Worm (Caenorhabditis elegans): ENCODE data around the gene C35A5.11.

Gene C35A5.11

DNA sequence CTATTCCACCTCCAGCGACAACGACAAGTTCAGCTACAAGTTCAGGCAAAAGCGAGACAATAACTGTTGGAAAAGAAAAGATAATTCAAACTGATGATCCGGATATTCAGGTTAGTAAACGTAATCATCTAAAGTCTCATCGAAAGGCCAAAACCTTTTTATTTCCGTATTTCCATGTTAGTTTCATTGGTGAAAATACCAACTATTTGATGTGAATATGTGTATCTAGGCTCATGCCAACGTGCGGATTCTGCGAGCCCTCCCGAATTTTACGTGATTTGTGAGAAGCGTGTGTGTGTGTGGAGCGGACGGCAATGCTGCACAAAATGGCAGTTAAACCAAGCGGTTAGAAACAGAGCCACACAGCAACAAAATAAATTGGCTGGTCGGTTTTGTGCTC is 31.9 kb downstream of the C35A5.11 start:
- no peak for TF ChIP-seq sox-2 (GFP tag; IDR thresholded peaks at IDR 0.05)
- no peak for TF ChIP-seq ztf-16 (tag; optimal IDR thresholded peaks at IDR 0.05)
- no peak for TF ChIP-seq fkh-6 (tag; optimal IDR thresholded peaks at IDR 0.05)
- TF ChIP-seq ceh-19 (GFP tag; optimal IDR thresholded peaks at IDR 0.05) = no peak
- no peak for TF ChIP-seq rnt-1 (tag; optimal IDR thresholded peaks at IDR 0.05)
- TF ChIP-seq sox-4 (tag; optimal IDR thresholded peaks at IDR 0.05) = no peak
- TF ChIP-seq ceh-24 (tag; optimal IDR thresholded peaks at IDR 0.05) = no peak
- no peak for TF ChIP-seq elt-4 (tag; optimal IDR thresholded peaks at IDR 0.05)
- TF ChIP-seq hlh-30 (tag; optimal IDR thresholded peaks at IDR 0.05; ENCODE audit: insufficient read depth) = no peak
- TF ChIP-seq lim-6 (tag; optimal IDR thresholded peaks at IDR 0.05) = no peak
- TF ChIP-seq tbx-7 (tag; optimal IDR thresholded peaks at IDR 0.05) = no peak
- no peak for TF ChIP-seq hlh-8 (tag; optimal IDR thresholded peaks at IDR 0.05)
- TF ChIP-seq unc-42 (tag; optimal IDR thresholded peaks at IDR 0.05) = no peak
- TF ChIP-seq C08G9.2 (tag; optimal IDR thresholded peaks at IDR 0.05) = no peak
- no peak for TF ChIP-seq unc-3 (GFP tag; conservative IDR thresholded peaks at IDR 0.05)
- no peak for TF ChIP-seq unc-3 (tag; optimal IDR thresholded peaks at IDR 0.05)
- no peak for TF ChIP-seq pqm-1 (tag; optimal IDR thresholded peaks at IDR 0.05)
- TF ChIP-seq tbx-2 (tag; optimal IDR thresholded peaks at IDR 0.05) = no peak
- TF ChIP-seq ahr-1 (tag; optimal IDR thresholded peaks at IDR 0.05) = no peak
- no peak for TF ChIP-seq ceh-48 (tag; optimal IDR thresholded peaks at IDR 0.05)

DNA sequence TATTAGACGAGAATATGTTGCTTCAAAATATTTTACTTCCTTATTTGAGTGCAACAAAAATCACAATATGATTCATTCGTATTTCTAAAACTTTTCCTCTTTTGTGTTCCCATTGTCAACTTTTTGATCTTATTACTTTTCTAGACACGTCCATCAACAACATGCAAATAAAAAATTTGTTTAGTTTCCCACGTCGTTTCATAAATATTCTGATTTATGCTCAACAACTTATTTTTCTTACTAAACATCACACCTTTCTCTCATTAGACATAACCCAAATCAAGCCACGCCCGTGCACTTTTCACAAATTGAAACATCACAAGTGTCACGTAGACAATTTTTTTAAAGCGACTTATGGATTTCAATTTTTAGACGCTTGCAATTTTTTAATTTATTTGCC is 33.1 kb downstream of the C35A5.11 start:
- TF ChIP-seq nhr-11 (tag; optimal IDR thresholded peaks at IDR 0.05) (no peak), ceh-34 (tag; optimal IDR thresholded peaks at IDR 0.05) (no peak), ceh-30 (tag; optimal IDR thresholded peaks at IDR 0.05) (no peak), hlh-15 (tag; optimal IDR thresholded peaks at IDR 0.05) (no peak), fkh-6 (tag; optimal IDR thresholded peaks at IDR 0.05) (no peak), ahr-1 (tag; optimal IDR thresholded peaks at IDR 0.05) (no peak), mec-3 (tag; optimal IDR thresholded peaks at IDR 0.05; ENCODE audit: borderline replicate concordance) (no peak), ceh-9 (tag; optimal IDR thresholded peaks at IDR 0.05) (no peak)

DNA sequence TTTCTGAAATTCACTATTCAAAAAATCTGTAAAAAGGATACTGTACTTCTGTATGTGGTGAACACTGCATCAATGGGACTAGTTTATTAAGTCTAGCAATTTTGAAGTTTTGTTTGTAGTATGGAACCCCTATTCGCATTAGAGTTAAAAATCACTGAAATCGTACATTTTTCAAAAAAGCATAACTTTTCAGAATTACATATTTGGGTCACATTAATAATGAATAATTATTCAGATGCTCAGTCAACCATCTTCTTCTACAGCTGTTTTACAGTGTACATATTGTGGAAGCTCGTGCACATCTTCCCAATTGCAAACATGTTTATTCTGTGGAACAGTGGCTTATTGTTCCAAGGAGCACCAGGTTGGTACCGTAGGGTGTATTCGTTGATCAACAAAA is 34.2 kb downstream of the C35A5.11 start:
- TF ChIP-seq T23F11.4 (GFP tag; optimal IDR thresholded peaks at IDR 0.05) (no peak), npax-4 (tag; optimal IDR thresholded peaks at IDR 0.05) (no peak), eyg-1 (tag; optimal IDR thresholded peaks at IDR 0.05) (no peak), ceh-22 (tag; optimal IDR thresholded peaks at IDR 0.05) (no peak), ztf-16 (tag; optimal IDR thresholded peaks at IDR 0.05) (no peak), hlh-30 (tag; optimal IDR thresholded peaks at IDR 0.05; ENCODE audit: insufficient read depth) (no peak), pha-4 (tag; optimal IDR thresholded peaks at IDR 0.05) (no peak), lim-6 (tag; optimal IDR thresholded peaks at IDR 0.05) (no peak), madf-2 (tag; optimal IDR thresholded peaks at IDR 0.05) (no peak), zip-5 (tag; optimal IDR thresholded peaks at IDR 0.05) (no peak), ceh-30 (tag; optimal IDR thresholded peaks at IDR 0.05) (no peak), K02D7.2 (tag; optimal IDR thresholded peaks at IDR 0.05) (no peak), ceh-45 (GFP tag; IDR thresholded peaks at IDR 0.05) (no peak), gmeb-2 (tag; optimal IDR thresholded peaks at IDR 0.05) (no peak), fkh-6 (tag; optimal IDR thresholded peaks at IDR 0.05) (no peak), ceh-24 (tag; optimal IDR thresholded peaks at IDR 0.05) (no peak), hlh-6 (tag; optimal IDR thresholded peaks at IDR 0.05) (no peak), fax-1 (tag; optimal IDR thresholded peaks at IDR 0.05) (no peak), hlh-8 (tag; optimal IDR thresholded peaks at IDR 0.05) (no peak), ceh-2 (tag; optimal IDR thresholded peaks at IDR 0.05) (no peak)

DNA sequence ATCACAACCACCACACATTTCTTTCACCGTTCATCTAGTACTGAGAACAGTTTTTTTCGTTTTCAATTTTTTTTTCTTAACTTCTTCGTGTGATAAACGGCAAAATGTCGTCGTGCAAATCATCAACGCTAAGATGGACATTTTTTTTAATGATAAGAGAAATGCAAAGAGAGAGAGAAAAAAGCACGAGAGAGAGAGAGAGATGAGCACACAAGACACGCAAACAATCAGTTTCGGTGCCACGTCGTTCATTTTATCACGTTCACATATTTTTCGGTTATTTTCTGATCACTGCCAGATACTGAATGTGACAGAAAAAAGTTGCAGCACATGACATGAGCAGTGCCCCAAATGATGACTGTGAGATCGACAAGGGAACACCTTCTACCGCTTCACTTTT is 34.7 kb downstream of the C35A5.11 start, which contains the start of gene egl-9:
egl-9 (plus strand) TSS at position 328 of the 400 bp plus-strand sequence.
- TF ChIP-seq sdc-2 (tag; optimal IDR thresholded peaks at IDR 0.05) = no peak
- no peak for TF ChIP-seq elt-2 (tag; optimal IDR thresholded peaks at IDR 0.05)
